Worm (Caenorhabditis elegans) whole organism, young adult: Measurements from ENCODE around the gene R102.11.

ENCODE experiments used
- B0336.3 ChIP-seq: fragments of 200-800 bp; sonication (Bioruptor generic); IDR thresholded peaks from 2 replicates; pipeline ENCODE4 v1.3.6; 2022; ENCODE audit warnings: missing genetic modification characterization, missing compliant biosample characterization
- F23B12.7 ChIP-seq: sonication (generic microtip); optimal IDR thresholded peaks from 2 replicates; lab custom pipeline; 2017; ENCODE audit warnings: missing genetic modification characterization, mild to moderate bottlenecking, missing compliant biosample characterization, antibody characterized with exemption, moderate library complexity; ENCODE audit not compliant: insufficient read depth
- Y53F4B.3 ChIP-seq: fragments of 200-800 bp; sonication (Bioruptor generic); IDR thresholded peaks from 2 replicates; pipeline ENCODE4 v1.3.6; 2022; ENCODE audit warnings: missing genetic modification reagents, missing genetic modification characterization, missing compliant biosample characterization
- hsf-1 ChIP-seq: fragments of 200-800 bp; sonication (Bioruptor generic); IDR thresholded peaks from 2 replicates; pipeline ENCODE4 v1.3.6; 2022; ENCODE audit warnings: missing genetic modification reagents, missing genetic modification characterization, missing compliant biosample characterization
- nhr-90 ChIP-seq: sonication (generic microtip); optimal IDR thresholded peaks from 2 replicates; lab custom pipeline; 2016; ENCODE audit warnings: missing genotype, mild to moderate bottlenecking, missing genetic modification characterization, missing compliant biosample characterization
- unc-62 ChIP-seq: fragments of 150-350 bp; optimal IDR thresholded peaks from 2 replicates; lab custom pipeline; 2014; ENCODE audit warnings: missing biosample characterization, missing genetic modification reagents, missing genetic modification characterization

- TF ChIP-seq B0336.3 (GFP tag; lab: Robert Waterston, UW) (no peak), nhr-90 (tag; lab: Kevin White, UChicago) (no peak), unc-62 (GFP tag; lab: Kevin White, UChicago) (no peak), F23B12.7 (tag; lab: Kevin White, UChicago) (no peak), hsf-1 (no peak), Y53F4B.3 (no peak)
Observed at ce11 chrIV:10727734-10728133, 28.2 kb upstream of the R102.11 start, which contains the start of gene ZC168.2.
